Fruit fly (Drosophila melanogaster) whole organism: Measurements from ENCODE around the gene Toll-4.

ENCODE experiments used
- CG8478 ChIP-seq: fragments of >200 bp; optimal IDR thresholded peaks from 2 replicates; lab custom pipeline; 2018; ENCODE audit warnings: inconsistent platforms
- Dll ChIP-seq: fragments of >200 bp; optimal IDR thresholded peaks from 2 replicates; lab custom pipeline; 2017
- pan ChIP-seq: fragments of >200 bp; optimal IDR thresholded peaks from 2 replicates; lab custom pipeline; 2017
- usp ChIP-seq: fragments of >200 bp; optimal IDR thresholded peaks from 2 replicates; lab custom pipeline; 2017; ENCODE audit warnings: missing biosample characterization, missing genetic modification characterization, mixed read lengths

DNA sequence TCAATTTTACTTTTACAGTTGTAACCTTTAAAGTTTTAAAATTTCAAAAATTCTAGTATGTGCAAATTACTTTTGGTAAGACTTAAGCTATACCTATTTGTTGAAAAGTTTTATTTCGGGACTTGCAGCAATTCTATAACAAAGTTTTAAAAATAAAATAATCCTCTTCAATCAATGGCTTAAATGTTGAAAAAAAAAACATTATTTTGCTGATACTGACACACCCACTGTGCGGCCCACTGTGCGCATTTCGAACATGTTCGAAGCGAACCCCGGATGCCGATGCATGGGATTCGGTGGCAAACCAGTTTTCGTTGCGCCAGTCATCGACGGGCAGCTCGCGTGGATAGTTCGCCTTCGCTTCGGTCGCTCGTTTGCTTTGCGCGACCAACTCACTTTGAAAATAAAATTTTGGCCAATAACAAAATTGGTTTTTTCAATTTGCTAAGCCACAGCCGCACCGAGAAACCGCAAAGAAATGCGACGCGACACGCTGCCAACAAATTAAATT is 41.6 kb downstream of the Toll-4 start, which contains the start of gene CG32982:
- TF ChIP-seq Dll (lab: Kevin White, UChicago) (no peak), CG8478 (lab: Kevin White, UChicago) (no peak), pan (lab: Kevin White, UChicago) (no peak), usp (GFP tag; lab: Kevin White, UChicago) (no peak)
